Worm (Caenorhabditis elegans) whole organism, young adult: ENCODE results near the gene clec-245.
"Not testable (repeated sequence)": the region's sequence is repeated elsewhere in the genome, so short reads cannot be mapped to it uniquely, and the experiment has no call there.

Source experiments
- B0035.1 ChIP-seq: sonication (generic microtip); optimal IDR thresholded peaks from 2 replicates; lab custom pipeline; 2016; ENCODE audit warnings: missing genetic modification characterization, mild to moderate bottlenecking, missing compliant biosample characterization, missing genotype, missing genetic modification reagents
- C17E4.6 ChIP-seq: fragments of 200-800 bp; sonication (Bioruptor generic); IDR thresholded peaks from 2 replicates; pipeline ENCODE4 v1.3.6; 2022; ENCODE audit warnings: missing genetic modification reagents, missing genetic modification characterization, missing compliant biosample characterization
- F10E7.11 ChIP-seq: sonication (generic microtip); optimal IDR thresholded peaks from 2 replicates; lab custom pipeline; 2017; ENCODE audit warnings: mild to moderate bottlenecking, missing genetic modification characterization, moderate library complexity, missing compliant biosample characterization
- F22D6.2 ChIP-seq: sonication (generic microtip); optimal IDR thresholded peaks from 2 replicates; lab custom pipeline; 2016; ENCODE audit warnings: mild to moderate bottlenecking, missing genetic modification characterization, missing compliant biosample characterization
- F37B4.10 ChIP-seq: fragments of 200-800 bp; sonication (Bioruptor generic); IDR thresholded peaks from 2 replicates; pipeline ENCODE4 v1.3.6; 2022; ENCODE audit warnings: missing genetic modification characterization, missing compliant biosample characterization
- F57A8.1 ChIP-seq: fragments of 200-800 bp; sonication (Bioruptor generic); optimal IDR thresholded peaks from 2 replicates; lab custom pipeline; 2018; ENCODE audit warnings: mild to moderate bottlenecking, missing genetic modification characterization, moderate library complexity, missing compliant biosample characterization
- F57C9.4 ChIP-seq: sonication (generic microtip); optimal IDR thresholded peaks from 2 replicates; lab custom pipeline; 2017; ENCODE audit warnings: mild to moderate bottlenecking, missing genetic modification characterization, missing compliant biosample characterization
- T26A5.8 ChIP-seq: sonication (generic microtip); optimal IDR thresholded peaks from 2 replicates; lab custom pipeline; 2016; ENCODE audit warnings: missing genetic modification characterization, missing compliant biosample characterization
- Y67H2A.10 ChIP-seq: fragments of 200-800 bp; sonication (Bioruptor generic); conservative IDR thresholded peaks from 2 replicates; pipeline ENCODE4 v1.3.6; 2022; ENCODE audit warnings: missing genetic modification reagents, missing genetic modification characterization, missing compliant biosample characterization
- Y95B8A.8 ChIP-seq: fragments of 200-800 bp; sonication (Bioruptor generic); IDR thresholded peaks from 2 replicates; pipeline ENCODE4 v1.3.6; 2022; ENCODE audit warnings: missing genetic modification reagents, missing genetic modification characterization, missing compliant biosample characterization
- akir-1 ChIP-seq: fragments of 200-800 bp; sonication (Bioruptor generic); optimal IDR thresholded peaks from 2 replicates; lab custom pipeline; 2018; ENCODE audit warnings: mild to moderate bottlenecking, missing genetic modification characterization, moderate library complexity, missing compliant biosample characterization
- ama-1 ChIP-seq, 3 experiments: fragments of 150-350 bp in 1 of 3; sonication (generic microtip) in 2 of 3; optimal IDR thresholded peaks; 2 replicates each; lab custom pipeline; 2014 to 2018; ENCODE audit warnings: missing biosample characterization in 2 of 3, missing genetic modification characterization in 2 of 3, missing genetic modification reagents in 2 of 3
- attf-5 ChIP-seq: fragments of 200-800 bp; sonication (Bioruptor generic); optimal IDR thresholded peaks from 2 replicates; lab custom pipeline; 2018; ENCODE audit warnings: mild to moderate bottlenecking, missing genetic modification characterization, missing compliant biosample characterization
- attf-6 ChIP-seq: fragments of 200-800 bp; sonication (Bioruptor generic); IDR thresholded peaks from 2 replicates; pipeline ENCODE4 v1.3.6; 2022; ENCODE audit warnings: missing genetic modification reagents, missing genetic modification characterization, missing compliant biosample characterization
- ceh-100 ChIP-seq: fragments of 200-800 bp; sonication (Bioruptor generic); IDR thresholded peaks from 2 replicates; pipeline ENCODE4 v1.3.6; 2022; ENCODE audit warnings: missing genetic modification reagents, missing genetic modification characterization, missing compliant biosample characterization
- ceh-79 ChIP-seq: sonication (generic microtip); optimal IDR thresholded peaks from 2 replicates; lab custom pipeline; 2017; ENCODE audit warnings: mild to moderate bottlenecking, missing genetic modification characterization, missing compliant biosample characterization
- die-1 ChIP-seq: sonication (generic microtip); optimal IDR thresholded peaks from 2 replicates; lab custom pipeline; 2016; ENCODE audit warnings: missing genotype, mild to moderate bottlenecking, missing genetic modification characterization, missing compliant biosample characterization
- efl-1 ChIP-seq: fragments of 150-350 bp; optimal IDR thresholded peaks from 2 replicates; lab custom pipeline; 2014; ENCODE audit warnings: missing biosample characterization, missing genetic modification reagents, missing genetic modification characterization
- ekl-4 ChIP-seq: fragments of 200-800 bp; sonication (Bioruptor generic); IDR thresholded peaks from 2 replicates; pipeline ENCODE4 v1.3.6; 2022; ENCODE audit warnings: missing genetic modification reagents, missing genetic modification characterization, missing compliant biosample characterization
- ets-4 ChIP-seq: fragments of 200-800 bp; sonication (Bioruptor generic); optimal IDR thresholded peaks from 2 replicates; lab custom pipeline; 2018; ENCODE audit warnings: mild to moderate bottlenecking, missing genetic modification characterization, missing compliant biosample characterization
- him-1 ChIP-seq: sonication (generic microtip); optimal IDR thresholded peaks from 2 replicates; lab custom pipeline; 2016; ENCODE audit warnings: missing genotype, missing genetic modification reagents, missing genetic modification characterization, missing compliant biosample characterization
- lin-35 ChIP-seq, 3 experiments: fragments of 150-350 bp in 2 of 3; sonication (generic microtip) in 1 of 3; optimal IDR thresholded peaks; 2 replicates each; lab custom pipeline; 2014 to 2018; ENCODE audit warnings: missing biosample characterization in 3 of 3, missing genetic modification characterization in 3 of 3, missing genetic modification reagents in 3 of 3
- lir-1 ChIP-seq: fragments of 200-800 bp; sonication (Bioruptor generic); conservative IDR thresholded peaks from 2 replicates; pipeline ENCODE4 v1.3.6; 2022; ENCODE audit warnings: missing genetic modification reagents, missing genetic modification characterization, missing compliant biosample characterization
- madf-10 ChIP-seq: sonication (generic microtip); optimal IDR thresholded peaks from 2 replicates; lab custom pipeline; 2016; ENCODE audit warnings: mild to moderate bottlenecking, missing genetic modification characterization, missing compliant biosample characterization
- madf-8 ChIP-seq: fragments of 200-800 bp; sonication (Bioruptor generic); conservative IDR thresholded peaks from 2 replicates; pipeline ENCODE4 v1.3.6; 2022; ENCODE audit warnings: missing genetic modification reagents, missing genetic modification characterization, missing compliant biosample characterization
- mes-4 ChIP-seq: sonication (generic microtip); optimal IDR thresholded peaks from 2 replicates; lab custom pipeline; 2016; ENCODE audit warnings: missing genotype, missing genetic modification characterization, missing compliant biosample characterization
- nfyb-1 ChIP-seq: fragments of 200-800 bp; sonication (Bioruptor generic); IDR thresholded peaks from 2 replicates; pipeline ENCODE4 v1.3.6; 2022; ENCODE audit warnings: missing genetic modification reagents, missing genetic modification characterization, missing compliant biosample characterization
- rec-8 ChIP-seq, 2 experiments: sonication (generic microtip); optimal IDR thresholded peaks; 2 replicates each; lab custom pipeline; 2016; ENCODE audit warnings: mild to moderate bottlenecking in 2 of 2, missing genetic modification characterization in 2 of 2, missing genetic modification reagents in 2 of 2, missing genotype in 2 of 2, missing biosample characterization in 1 of 2, missing compliant biosample characterization in 1 of 2, moderate library complexity in 1 of 2
- snpc-1.1 ChIP-seq: sonication (generic microtip); optimal IDR thresholded peaks from 2 replicates; lab custom pipeline; 2017; ENCODE audit warnings: missing genetic modification characterization, mild to moderate bottlenecking, missing compliant biosample characterization, antibody characterized with exemption, moderate library complexity, missing genotype, missing genetic modification reagents; ENCODE audit not compliant: insufficient read depth
- somi-1 ChIP-seq: fragments of 200-800 bp; sonication (Bioruptor generic); optimal IDR thresholded peaks from 2 replicates; lab custom pipeline; 2018; ENCODE audit warnings: mild to moderate bottlenecking, missing genetic modification characterization, missing compliant biosample characterization
- tbp1 ChIP-seq: fragments of 200-800 bp; sonication (Bioruptor generic); optimal IDR thresholded peaks from 2 replicates; lab custom pipeline; 2018; ENCODE audit warnings: mild to moderate bottlenecking, missing genetic modification characterization, missing compliant biosample characterization
- tbx-9 ChIP-seq: sonication (generic microtip); optimal IDR thresholded peaks from 2 replicates; lab custom pipeline; 2016; ENCODE audit warnings: borderline replicate concordance, missing genetic modification characterization, inconsistent platforms, missing compliant biosample characterization
- zfh-2 ChIP-seq: fragments of 200-800 bp; sonication (Bioruptor generic); conservative IDR thresholded peaks from 2 replicates; pipeline ENCODE4 v1.3.6; 2022; ENCODE audit warnings: missing genetic modification reagents, missing genetic modification characterization, missing compliant biosample characterization
- ztf-3 ChIP-seq: fragments of 200-800 bp; sonication (Bioruptor generic); optimal IDR thresholded peaks from 2 replicates; lab custom pipeline; 2018; ENCODE audit warnings: mild to moderate bottlenecking, missing genetic modification characterization, missing compliant biosample characterization

Gene clec-245

DNA sequence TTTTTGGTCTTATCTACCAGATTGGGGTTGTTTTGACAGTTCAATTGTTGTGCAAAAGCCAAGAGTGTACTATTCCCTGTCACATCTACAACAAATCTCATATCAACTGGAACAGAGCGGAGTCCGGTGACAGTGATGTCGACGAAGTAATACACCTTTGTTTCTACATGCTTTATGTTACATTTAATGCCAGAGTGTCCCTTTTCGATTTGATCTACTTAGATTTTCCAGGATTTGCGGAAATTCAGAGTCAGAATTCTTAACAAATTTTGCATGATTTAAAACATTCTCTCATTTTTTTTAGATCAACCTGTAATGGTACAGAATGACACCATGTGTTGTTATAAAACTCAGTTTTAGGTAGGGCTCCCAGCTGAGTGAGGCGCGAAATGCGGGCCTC, 27.9 kb upstream of the clec-245 start, which contains the start of gene F16H6.8:
Gene F16H6.8, minus strand, starts transcription at position 101 of the 400 bp plus-strand sequence.
- TF ChIP-seq B0035.1 (tag; lab: Kevin White, UChicago); ama-1 (optimal IDR thresholded peaks at IDR 0.05; lab: Kevin White, UChicago); ama-1 (GFP tag; optimal IDR thresholded peaks at IDR 0.05; lab: Kevin White, UChicago); rec-8 (tag; optimal IDR thresholded peaks at IDR 0.05; lab: Kevin White, UChicago): not testable (repeated sequence)

- no peak for TF ChIP-seq F37B4.10 (GFP tag; lab: Robert Waterston, UW)
- TF ChIP-seq Y67H2A.10: no peak
- 0 out of 2 replicates have a peak, but pooled peaks have one; percentile 54 for TF ChIP-seq zfh-2
- TF ChIP-seq, all 124 proteins: peak for 1
Observed at ce11 chrV:18212848-18213247, 24.6 kb upstream of the clec-245 start.

ce11 chrV:18209071-18209470, 20.8 kb upstream of the clec-245 start, which contains the start of gene F16H6.7:
Gene F16H6.7, minus strand, starts transcription at chrV:18209171.
- TF ChIP-seq madf-8 (GFP tag; lab: Robert Waterston, UW) (no peak), attf-6 (GFP tag; lab: Robert Waterston, UW) (no peak), snpc-1.1 (tag; lab: Kevin White, UChicago) (no peak), ceh-100 (GFP tag; lab: Robert Waterston, UW) (no peak), nfyb-1 (GFP tag; lab: Robert Waterston, UW) (no peak), him-1 (tag; lab: Kevin White, UChicago) (no peak), F10E7.11 (tag; lab: Kevin White, UChicago) (no peak), F57A8.1 (GFP tag; lab: Kevin White, UChicago) (no peak), madf-10 (no peak), ztf-3 (no peak), ekl-4 (GFP tag; lab: Robert Waterston, UW) (no peak), tbx-9 (no peak), akir-1 (no peak), efl-1 (GFP tag; lab: Kevin White, UChicago) (no peak)

ce11 chrV:18198421-18198820, 10.2 kb upstream of the clec-245 start, which contains the start of gene F16H6.4:
Gene F16H6.4, plus strand, starts transcription at chrV:18198721.
- no peak for TF ChIP-seq lir-1
- TF ChIP-seq tbp1 (GFP tag; lab: Kevin White, UChicago): no peak
- TF ChIP-seq lin-35 (GFP tag; optimal IDR thresholded peaks at IDR 0.05; lab: Kevin White, UChicago): no peak
- TF ChIP-seq F57A8.1 (GFP tag; lab: Kevin White, UChicago): no peak
- no peak for TF ChIP-seq die-1
- no peak for TF ChIP-seq ets-4
- no peak for TF ChIP-seq C17E4.6 (GFP tag; lab: Robert Waterston, UW)
- no peak for TF ChIP-seq ekl-4 (GFP tag; lab: Robert Waterston, UW)
- no peak for TF ChIP-seq F22D6.2 (tag; lab: Kevin White, UChicago)
- no peak for TF ChIP-seq somi-1 (GFP tag; lab: Kevin White, UChicago)
- TF ChIP-seq attf-5 (GFP tag; lab: Kevin White, UChicago): no peak
- TF ChIP-seq ceh-79: no peak
- no peak for TF ChIP-seq mes-4 (tag; lab: Kevin White, UChicago)
- no peak for TF ChIP-seq T26A5.8 (tag; lab: Kevin White, UChicago)
- TF ChIP-seq tbx-9: no peak
- TF ChIP-seq F57C9.4: no peak
- TF ChIP-seq Y95B8A.8 (GFP tag; lab: Robert Waterston, UW): no peak
